Worm (Caenorhabditis elegans) whole organism, L4/young adult: ENCODE data around the gene toca-2.

Source experiments
- W03F9.2 ChIP-seq: fragments of 150-350 bp; optimal IDR thresholded peaks from 2 replicates; lab custom pipeline; 2014; ENCODE audit warnings: missing biosample characterization, missing genetic modification characterization
- dao-5 ChIP-seq: sonication (generic microtip); optimal IDR thresholded peaks from 2 replicates; lab custom pipeline; 2016; ENCODE audit warnings: missing genotype, missing genetic modification characterization, moderate library complexity, missing compliant biosample characterization
- him-1 ChIP-seq: sonication (generic microtip); optimal IDR thresholded peaks from 2 replicates; lab custom pipeline; 2016; ENCODE audit warnings: missing genotype, missing genetic modification reagents, missing genetic modification characterization, missing compliant biosample characterization

DNA sequence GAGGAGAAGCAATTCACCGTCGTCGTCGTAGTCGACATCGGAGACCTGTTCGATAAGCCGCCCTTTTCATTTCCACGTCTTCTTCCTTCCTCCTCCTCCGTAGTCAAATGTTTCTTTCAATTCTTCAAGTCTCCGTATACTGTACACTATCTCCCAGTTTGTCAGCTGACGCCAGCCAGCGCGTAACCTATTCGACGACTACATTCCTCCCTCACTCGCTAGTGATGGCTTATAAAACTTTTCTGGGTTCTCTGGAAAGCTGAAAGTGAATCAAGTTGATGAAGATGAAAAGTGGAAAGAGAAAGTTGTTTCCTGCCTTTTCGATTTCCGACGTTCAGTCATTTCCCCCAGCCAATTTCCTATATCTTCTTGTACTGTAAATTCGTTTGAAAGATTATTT lies 46.6 kb upstream of the toca-2 start:
- TF ChIP-seq dao-5 (tag; lab: Kevin White, UChicago) (no peak), him-1 (no peak), W03F9.2 (tag; lab: Kevin White, UChicago) (no peak)
